Worm (Caenorhabditis elegans): ENCODE measurements around the gene K07H8.7.

The K07H8.7 gene

ce11 chrIV:8300468-8300867, 40.7 kb upstream of the K07H8.7 start, which contains the start of gene F35H10.5:
TSS of gene F35H10.5 (plus strand) at chrIV:8300768.
- TF ChIP-seq daf-8 (GFP tag; IDR thresholded peaks at IDR 0.05) (no peak), lin-38 (GFP tag; IDR thresholded peaks at IDR 0.05) (0 out of 2 replicates have a peak, but pooled peaks have one; percentile 8), Y75B8A.6 (GFP tag; IDR thresholded peaks at IDR 0.05) (no peak)

DNA sequence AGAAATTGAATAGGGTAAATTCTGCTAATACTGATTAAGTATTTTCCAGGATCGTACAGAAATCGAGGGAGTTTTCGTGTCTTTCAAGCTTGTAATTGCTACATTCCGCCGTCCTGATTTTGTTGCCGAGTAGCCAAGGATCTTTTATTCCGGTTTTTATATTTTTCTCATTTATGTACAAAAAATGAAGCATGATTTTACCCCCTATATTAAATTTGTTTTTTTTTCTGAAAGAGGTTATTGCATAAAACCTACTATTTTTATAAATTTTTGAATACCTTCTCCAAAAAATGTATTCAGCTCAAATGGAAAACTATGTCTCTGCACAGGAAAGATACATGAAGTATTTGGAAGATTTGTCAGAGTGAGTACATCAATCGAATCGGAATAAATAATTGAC, 39.8 kb upstream of the K07H8.7 start, which contains the start of gene F35H10.6:
F35H10.6 (plus strand) TSS at position 301 of the 400 bp plus-strand sequence.
- TF ChIP-seq rbr-2 (tag; optimal IDR thresholded peaks at IDR 0.05), result no peak
- TF ChIP-seq arid-1 (GFP tag; conservative IDR thresholded peaks at IDR 0.05), result no peak
- TF ChIP-seq ztf-11 (tag; optimal IDR thresholded peaks at IDR 0.05), result no peak
- TF ChIP-seq ceh-28 (tag; optimal IDR thresholded peaks at IDR 0.05), result no peak
- no peak for TF ChIP-seq zag-1 (tag; optimal IDR thresholded peaks at IDR 0.05)
- TF ChIP-seq nhr-41 (GFP tag; IDR thresholded peaks at IDR 0.05), result no peak
- TF ChIP-seq hlh-11 (tag; optimal IDR thresholded peaks at IDR 0.05), result no peak

DNA sequence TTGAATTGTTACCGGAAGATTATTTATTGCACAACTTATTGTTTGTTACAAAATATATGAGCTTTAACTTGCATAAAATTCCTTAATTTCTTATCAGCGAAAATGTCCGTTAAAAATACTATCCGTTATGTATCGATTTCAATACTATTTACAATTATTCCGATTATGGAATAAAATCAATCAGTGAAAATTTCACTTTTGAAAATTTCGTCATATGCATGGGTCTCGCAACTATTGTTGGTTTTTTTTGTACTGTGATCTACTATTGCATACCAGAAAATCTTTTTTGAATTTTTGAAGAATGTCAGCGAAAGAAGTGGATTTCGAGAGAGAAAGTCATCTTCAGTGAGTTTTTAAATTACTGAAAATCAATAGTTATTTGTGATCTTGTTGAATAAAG, 37.4 kb upstream of the K07H8.7 start, which contains the start of gene nprl-3:
nprl-3 (plus strand) TSS at position 301 of the 400 bp plus-strand sequence.
- no peak for TF ChIP-seq lin-39 (tag; optimal IDR thresholded peaks at IDR 0.05)
- no peak for TF ChIP-seq unc-39 (tag; optimal IDR thresholded peaks at IDR 0.05)
- no peak for TF ChIP-seq zip-11 (GFP tag; IDR thresholded peaks at IDR 0.05)
- TF ChIP-seq ztf-11 (tag; optimal IDR thresholded peaks at IDR 0.05), result no peak
- TF ChIP-seq mep-1 (tag; optimal IDR thresholded peaks at IDR 0.05), result no peak
- no peak for TF ChIP-seq Y105C5A.15 (GFP tag; IDR thresholded peaks at IDR 0.05)
- TF ChIP-seq ZK337.2 (GFP tag; IDR thresholded peaks at IDR 0.05), result no peak
- no peak for TF ChIP-seq pha-4 (GFP tag; IDR thresholded peaks at IDR 0.05)
- TF ChIP-seq pha-4 (tag; optimal IDR thresholded peaks at IDR 0.05), result no peak
- no peak for TF ChIP-seq spr-3 (GFP tag; optimal IDR thresholded peaks at IDR 0.05)
- no peak for TF ChIP-seq egl-43 (GFP tag; IDR thresholded peaks at IDR 0.05)
- no peak for TF ChIP-seq nhr-41 (GFP tag; IDR thresholded peaks at IDR 0.05)
- TF ChIP-seq nhr-77 (tag; optimal IDR thresholded peaks at IDR 0.05), result no peak

DNA sequence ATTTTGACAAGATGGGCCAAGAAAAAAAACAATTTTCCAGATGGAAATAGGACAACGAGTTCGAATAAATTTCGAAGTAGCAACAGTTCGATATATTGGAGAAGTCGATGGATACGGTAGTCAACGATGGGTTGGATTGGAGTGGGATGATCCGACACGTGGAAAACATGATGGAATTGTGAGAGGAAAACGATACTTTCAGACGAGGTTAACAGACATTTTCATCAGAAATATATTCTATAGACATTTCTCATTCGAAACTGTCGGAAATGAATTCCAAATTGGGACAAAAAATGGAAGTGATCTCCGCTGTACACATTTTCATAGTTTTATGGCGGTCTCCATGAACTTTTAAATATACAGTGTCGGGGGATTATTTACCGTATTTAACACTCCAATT, 34.8 kb upstream of the K07H8.7 start, which contains the start of gene tbce-1:
tbce-1 (plus strand) TSS at position 41 of the 400 bp plus-strand sequence.
- TF ChIP-seq dpl-1 (GFP tag; optimal IDR thresholded peaks at IDR 0.05) (no peak), zfp-3 (GFP tag; conservative IDR thresholded peaks at IDR 0.05) (0 out of 2 replicates have a peak, but pooled peaks have one; percentile 62)

ce11 chrIV:8291232-8291631, 31.4 kb upstream of the K07H8.7 start, which contains the start of gene K07H8.2:
TSS of gene K07H8.2 (plus strand) at chrIV:8291532.
- TF ChIP-seq lin-1 (GFP tag; IDR thresholded peaks at IDR 0.05) (no peak), hlh-11 (tag; optimal IDR thresholded peaks at IDR 0.05) (no peak), nhr-6 (tag; optimal IDR thresholded peaks at IDR 0.05) (no peak), aly-2 (tag; optimal IDR thresholded peaks at IDR 0.05) (no peak), gei-8 (GFP tag; optimal IDR thresholded peaks at IDR 0.05) (no peak), zag-1 (tag; optimal IDR thresholded peaks at IDR 0.05) (no peak), F26F4.8 (GFP tag; conservative IDR thresholded peaks at IDR 0.05) (no peak), F10B5.3 (tag; optimal IDR thresholded peaks at IDR 0.05) (no peak), ztf-7 (tag; optimal IDR thresholded peaks at IDR 0.05) (no peak), lin-39 (tag; optimal IDR thresholded peaks at IDR 0.05) (no peak)

DNA sequence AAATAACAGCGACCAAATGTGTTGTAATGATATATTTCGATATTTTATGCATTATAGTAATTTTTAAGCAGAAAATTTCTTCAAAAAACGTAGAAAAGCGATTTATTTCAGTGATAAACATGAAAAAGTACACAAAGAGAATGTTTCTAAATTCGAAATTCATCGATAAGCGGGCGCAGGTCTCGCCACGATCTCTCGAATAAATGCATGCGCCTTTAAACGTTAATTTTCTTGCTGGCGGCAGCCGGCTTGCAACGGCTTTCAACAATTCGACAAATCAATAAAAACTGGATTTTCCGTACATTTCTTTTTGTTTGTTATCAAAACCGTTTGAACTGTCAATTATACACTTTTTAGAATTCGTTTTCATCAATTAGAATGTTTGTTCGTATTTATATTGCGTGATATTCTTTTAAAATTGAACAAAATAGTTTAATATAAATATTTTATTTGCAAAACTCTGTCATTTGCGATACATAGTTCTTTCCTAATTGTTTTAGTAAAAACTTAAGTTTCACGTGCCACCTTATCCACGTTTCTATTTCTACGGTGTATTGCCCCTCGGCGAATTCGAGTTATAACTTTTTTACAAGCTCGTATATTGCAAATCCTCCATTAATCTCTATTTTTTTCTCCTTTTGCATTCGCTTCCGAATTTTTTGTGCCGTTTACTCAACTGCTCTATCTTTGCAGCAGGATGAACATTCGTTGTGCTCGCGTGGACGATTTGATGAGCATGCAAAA, 29.9 kb upstream of the K07H8.7 start, which contains the start of gene daf-31:
daf-31 (plus strand) TSS at position 694 of the 744 bp plus-strand sequence.
- TF ChIP-seq nhr-6 (tag; optimal IDR thresholded peaks at IDR 0.05) (peak; percentile 56), ceh-20 (GFP tag; IDR thresholded peaks at IDR 0.05) (no peak), mep-1 (tag; optimal IDR thresholded peaks at IDR 0.05) (peak; percentile 60), zip-2 (tag; optimal IDR thresholded peaks at IDR 0.05) (no peak), nhr-77 (tag; optimal IDR thresholded peaks at IDR 0.05) (no peak), arid-1 (GFP tag; conservative IDR thresholded peaks at IDR 0.05) (no peak), unc-130 (GFP tag; optimal IDR thresholded peaks at IDR 0.05) (no peak), ceh-28 (tag; optimal IDR thresholded peaks at IDR 0.05) (peak; percentile 4), saeg-2 (GFP tag; IDR thresholded peaks at IDR 0.05) (no peak), F49E8.2 (tag; optimal IDR thresholded peaks at IDR 0.05; ENCODE audit: borderline replicate concordance) (no peak), dmd-6 (GFP tag; IDR thresholded peaks at IDR 0.05) (no peak; the same call in 1 of the 2 replicates), Y5F2A.4 (GFP tag; optimal IDR thresholded peaks at IDR 0.05) (no peak), skn-1 (tag; optimal IDR thresholded peaks at IDR 0.05) (no peak), ceh-32 (tag; optimal IDR thresholded peaks at IDR 0.05; ENCODE audit: poor library complexity) (no peak), ztf-7 (tag; optimal IDR thresholded peaks at IDR 0.05) (no peak), mxl-2 (GFP tag; conservative IDR thresholded peaks at IDR 0.05) (no peak), nhr-42 (GFP tag; IDR thresholded peaks at IDR 0.05) (no peak)

All from whole organism, L4 larva.